Worm (Caenorhabditis elegans) whole organism, midembryonic: ENCODE results near the gene nsy-4.

Source experiments
- T22C8.4 ChIP-seq: fragments of 200-800 bp; sonication (Bioruptor generic); IDR thresholded peaks from 2 replicates; pipeline ENCODE4 v1.3.6; 2022; ENCODE audit warnings: missing genetic modification characterization, missing compliant biosample characterization
- cog-1 ChIP-seq: sonication (generic microtip); optimal IDR thresholded peaks from 2 replicates; lab custom pipeline; 2016; ENCODE audit warnings: missing genetic modification characterization, missing compliant biosample characterization
- flt-1 ChIP-seq: fragments of 200-800 bp; sonication (Bioruptor generic); IDR thresholded peaks from 2 replicates; pipeline ENCODE4 v1.3.6; 2022; ENCODE audit warnings: missing genetic modification characterization, missing compliant biosample characterization
- klf-2 ChIP-seq: fragments of 200-800 bp; sonication (Bioruptor generic); conservative IDR thresholded peaks from 2 replicates; pipeline ENCODE4 v1.3.6; 2022; ENCODE audit warnings: missing genetic modification reagents, missing genetic modification characterization, missing compliant biosample characterization
- med-1 ChIP-seq: sonication (generic microtip); optimal IDR thresholded peaks from 2 replicates; lab custom pipeline; 2017; ENCODE audit warnings: missing genetic modification characterization, mild to moderate bottlenecking, missing compliant biosample characterization, antibody characterized with exemption, missing genetic modification reagents; ENCODE audit not compliant: insufficient read depth
- ref-1 ChIP-seq: fragments of 200-800 bp; sonication (Bioruptor generic); conservative IDR thresholded peaks from 2 replicates; pipeline ENCODE4 v1.3.6; 2022; ENCODE audit warnings: missing genetic modification reagents, missing genetic modification characterization, missing compliant biosample characterization
- tab-1 ChIP-seq: fragments of 200-800 bp; sonication (Bioruptor generic); IDR thresholded peaks from 2 replicates; pipeline ENCODE4 v1.3.6; 2022; ENCODE audit warnings: missing genetic modification characterization, missing compliant biosample characterization
- ztf-23 ChIP-seq: fragments of 200-800 bp; sonication (Bioruptor generic); IDR thresholded peaks from 2 replicates; pipeline ENCODE4 v1.3.6; 2022; ENCODE audit warnings: missing genetic modification reagents, missing genetic modification characterization, missing compliant biosample characterization
- ztf-29 ChIP-seq: fragments of 200-800 bp; sonication (Bioruptor generic); IDR thresholded peaks from 2 replicates; pipeline ENCODE4 v1.3.6; 2022; ENCODE audit warnings: missing genetic modification reagents, missing genetic modification characterization, missing compliant biosample characterization

The nsy-4 gene

ce11 chrIV:2322998-2323397 is at the start of gene nsy-4:
Gene nsy-4 (plus strand): TSS chrIV:2323271.
- no peak for TF ChIP-seq tab-1 (GFP tag; lab: Robert Waterston, UW)
- TF ChIP-seq klf-2 (GFP tag; lab: Robert Waterston, UW) = no peak
- TF ChIP-seq flt-1 (GFP tag; lab: Robert Waterston, UW) = no peak
- TF ChIP-seq ztf-23 = no peak
- no peak for TF ChIP-seq ztf-29 (GFP tag; lab: Robert Waterston, UW)
- no peak for TF ChIP-seq cog-1 (tag; lab: Kevin White, UChicago)
- no peak for TF ChIP-seq med-1
- TF ChIP-seq ref-1 (GFP tag; lab: Robert Waterston, UW) = no peak
- no peak for TF ChIP-seq T22C8.4 (GFP tag; lab: Robert Waterston, UW)

ce11 chrIV:2275545-2275944 is 47.5 kb upstream of the nsy-4 start, which contains the start of gene M70.5:
Gene M70.5 (minus strand): TSS chrIV:2275622.
- TF ChIP-seq ztf-23 (0 out of 2 replicates have a peak, but pooled peaks have one; percentile 65), flt-1 (GFP tag; lab: Robert Waterston, UW) (0 out of 2 replicates have a peak, but pooled peaks have one; percentile 45)

ce11 chrIV:2281353-2281976 is 41.6 kb upstream of the nsy-4 start:
- no peak for TF ChIP-seq med-1
- no peak for TF ChIP-seq cog-1 (tag; lab: Kevin White, UChicago)
- no peak for TF ChIP-seq tab-1 (GFP tag; lab: Robert Waterston, UW)
- TF ChIP-seq T22C8.4 (GFP tag; lab: Robert Waterston, UW) = no peak
- TF ChIP-seq flt-1 (GFP tag; lab: Robert Waterston, UW) = no peak
- no peak for TF ChIP-seq ref-1 (GFP tag; lab: Robert Waterston, UW)
- TF ChIP-seq ztf-23 = no peak
- no peak for TF ChIP-seq ztf-29 (GFP tag; lab: Robert Waterston, UW)
- no peak for TF ChIP-seq klf-2 (GFP tag; lab: Robert Waterston, UW)

ce11 chrIV:2284462-2285047 is 38.5 kb upstream of the nsy-4 start:
- no peak for TF ChIP-seq ztf-23
- TF ChIP-seq ref-1 (GFP tag; lab: Robert Waterston, UW) = no peak
- no peak for TF ChIP-seq med-1
- no peak for TF ChIP-seq ztf-29 (GFP tag; lab: Robert Waterston, UW)
- TF ChIP-seq tab-1 (GFP tag; lab: Robert Waterston, UW) = no peak
- TF ChIP-seq T22C8.4 (GFP tag; lab: Robert Waterston, UW) = no peak
- no peak for TF ChIP-seq flt-1 (GFP tag; lab: Robert Waterston, UW)
- TF ChIP-seq klf-2 (GFP tag; lab: Robert Waterston, UW) = no peak

- no peak for TF ChIP-seq cog-1 (tag; lab: Kevin White, UChicago)
Measured at ce11 chrIV:2292119-2292518, 31.0 kb upstream of the nsy-4 start.

- TF ChIP-seq med-1 (no peak), ztf-23 (no peak), klf-2 (GFP tag; lab: Robert Waterston, UW) (no peak), ztf-29 (GFP tag; lab: Robert Waterston, UW) (no peak), flt-1 (GFP tag; lab: Robert Waterston, UW) (no peak), T22C8.4 (GFP tag; lab: Robert Waterston, UW) (no peak), ref-1 (GFP tag; lab: Robert Waterston, UW) (no peak), tab-1 (GFP tag; lab: Robert Waterston, UW) (no peak), cog-1 (tag; lab: Kevin White, UChicago) (no peak)
Measured at ce11 chrIV:2296639-2297038, 26.4 kb upstream of the nsy-4 start.

- TF ChIP-seq ztf-23 (no peak), tab-1 (GFP tag; lab: Robert Waterston, UW) (no peak), ztf-29 (GFP tag; lab: Robert Waterston, UW) (no peak)
Measured at ce11 chrIV:2298388-2298787, 24.7 kb upstream of the nsy-4 start.

ce11 chrIV:2300186-2300585 is 22.9 kb upstream of the nsy-4 start, which contains the start of gene lin-1:
Gene lin-1 (minus strand): TSS chrIV:2300286.
- TF ChIP-seq T22C8.4 (GFP tag; lab: Robert Waterston, UW) (no peak), cog-1 (tag; lab: Kevin White, UChicago) (no peak), med-1 (no peak), flt-1 (GFP tag; lab: Robert Waterston, UW) (no peak), tab-1 (GFP tag; lab: Robert Waterston, UW) (no peak), ztf-23 (no peak), klf-2 (GFP tag; lab: Robert Waterston, UW) (no peak), ref-1 (GFP tag; lab: Robert Waterston, UW) (no peak), ztf-29 (GFP tag; lab: Robert Waterston, UW) (no peak)

ce11 chrIV:2306447-2306846 is 16.6 kb upstream of the nsy-4 start, which contains the start of gene mksr-2:
Gene mksr-2 (minus strand): TSS chrIV:2306547.
- TF ChIP-seq med-1 (no peak), T22C8.4 (GFP tag; lab: Robert Waterston, UW) (no peak), ref-1 (GFP tag; lab: Robert Waterston, UW) (no peak), klf-2 (GFP tag; lab: Robert Waterston, UW) (no peak), cog-1 (tag; lab: Kevin White, UChicago) (no peak), ztf-29 (GFP tag; lab: Robert Waterston, UW) (no peak)

ce11 chrIV:2307374-2307773 is 15.7 kb upstream of the nsy-4 start:
- TF ChIP-seq klf-2 (GFP tag; lab: Robert Waterston, UW) = no peak
- TF ChIP-seq cog-1 (tag; lab: Kevin White, UChicago) = no peak
- TF ChIP-seq tab-1 (GFP tag; lab: Robert Waterston, UW) = no peak
- no peak for TF ChIP-seq ztf-29 (GFP tag; lab: Robert Waterston, UW)
- TF ChIP-seq flt-1 (GFP tag; lab: Robert Waterston, UW) = no peak
- no peak for TF ChIP-seq T22C8.4 (GFP tag; lab: Robert Waterston, UW)
- no peak for TF ChIP-seq ref-1 (GFP tag; lab: Robert Waterston, UW)
- no peak for TF ChIP-seq ztf-23
- no peak for TF ChIP-seq med-1
